Worm (Caenorhabditis elegans): ENCODE results near the gene Y17G9B.5.

The Y17G9B.5 gene

DNA sequence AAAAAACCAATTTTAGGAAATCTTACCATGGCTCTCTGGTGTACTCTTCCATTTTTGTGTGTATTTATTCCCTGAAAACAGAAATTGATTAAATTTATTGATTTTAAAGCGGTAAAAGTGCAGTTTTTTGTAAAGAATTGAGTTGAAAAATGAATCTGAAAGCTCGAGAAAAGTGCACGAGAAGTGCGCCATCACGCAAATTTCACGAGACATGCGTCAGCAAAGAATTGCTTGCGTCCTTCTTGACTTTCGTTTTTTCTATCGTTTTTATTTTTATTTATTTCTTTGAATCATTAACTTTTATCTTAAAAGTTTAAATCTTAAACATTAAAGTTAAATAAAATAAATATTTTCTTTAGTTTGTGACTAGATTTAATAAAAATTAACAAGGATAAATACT, 4.6 kb upstream of the Y17G9B.5 start, which contains the start of gene timm-17B.1 (continued):
- TF ChIP-seq ztf-26 (tag; optimal IDR thresholded peaks at IDR 0.05), result no peak
- TF ChIP-seq lin-54 (GFP tag; optimal IDR thresholded peaks at IDR 0.05), result peak; percentile 67
- no peak for TF ChIP-seq F57A8.1 (GFP tag; optimal IDR thresholded peaks at IDR 0.05)

DNA sequence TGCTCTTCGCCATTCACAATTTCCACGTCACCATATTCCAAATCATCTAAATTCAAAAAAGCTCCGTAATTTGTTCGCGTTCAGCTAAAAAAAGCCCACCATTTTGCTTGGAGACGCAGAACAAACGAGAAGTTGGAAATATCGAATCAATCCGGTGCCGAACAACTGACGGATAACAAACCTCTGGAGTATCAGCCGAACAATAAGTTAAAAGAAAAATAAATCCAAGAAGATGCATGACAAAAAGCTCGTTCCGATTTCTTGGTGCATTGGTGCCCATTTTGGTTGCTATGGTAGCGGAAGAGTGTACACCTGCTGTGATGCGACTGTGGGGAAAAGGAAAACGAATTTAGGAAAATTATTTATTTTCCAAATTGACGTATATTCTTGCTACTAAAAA, 2.5 kb upstream of the Y17G9B.5 start, which contains the start of gene tctn-1:
Gene tctn-1 (minus strand): TSS at position 280 of the 400 bp plus-strand sequence.
- no peak for TF ChIP-seq ceh-58 (GFP tag; IDR thresholded peaks at IDR 0.05)
- no peak for TF ChIP-seq zim-3 (tag; optimal IDR thresholded peaks at IDR 0.05)
- TF ChIP-seq repo-1 (tag; optimal IDR thresholded peaks at IDR 0.05), result peak; percentile 69
- TF ChIP-seq mcd-1 (GFP tag; IDR thresholded peaks at IDR 0.05), result peak; percentile 23; the same call in 1 of the 2 replicates
- TF ChIP-seq dpl-1 (GFP tag; optimal IDR thresholded peaks at IDR 0.05), result no peak
- TF ChIP-seq snpc-3.4 (tag; optimal IDR thresholded peaks at IDR 0.05), result peak; percentile 11
- no peak for TF ChIP-seq aptf-2 (GFP tag; conservative IDR thresholded peaks at IDR 0.05)
- TF ChIP-seq D2030.7 (GFP tag; IDR thresholded peaks at IDR 0.05), result no peak; the same call in 1 of the 2 replicates
- no peak for TF ChIP-seq egrh-3 (GFP tag; IDR thresholded peaks at IDR 0.05)
- no peak for TF ChIP-seq sptf-2 (GFP tag; optimal IDR thresholded peaks at IDR 0.05)
- TF ChIP-seq hmg-20 (GFP tag; IDR thresholded peaks at IDR 0.05), result no peak
- no peak for TF ChIP-seq madf-3 (GFP tag; IDR thresholded peaks at IDR 0.05)
- no peak for TF ChIP-seq tlf-1 (GFP tag; optimal IDR thresholded peaks at IDR 0.05)
- no peak for TF ChIP-seq B0019.2 (GFP tag; conservative IDR thresholded peaks at IDR 0.05)
- TF ChIP-seq lsy-27 (tag; optimal IDR thresholded peaks at IDR 0.05; ENCODE audit: borderline replicate concordance, insufficient read depth), result no peak
- no peak for TF ChIP-seq madf-10 (tag; optimal IDR thresholded peaks at IDR 0.05)
- TF ChIP-seq sea-2 (GFP tag; IDR thresholded peaks at IDR 0.05), result no peak
- TF ChIP-seq K12H6.12 (tag; optimal IDR thresholded peaks at IDR 0.05), result no peak
- no peak for TF ChIP-seq egl-18 (GFP tag; IDR thresholded peaks at IDR 0.05)
- no peak for TF ChIP-seq C06A6.2 (GFP tag; conservative IDR thresholded peaks at IDR 0.05)
- TF ChIP-seq hlh-26 (GFP tag; conservative IDR thresholded peaks at IDR 0.05), result no peak
- no peak for TF ChIP-seq B0035.1 (tag; optimal IDR thresholded peaks at IDR 0.05)
- 0 out of 2 replicates have a peak, but pooled peaks have one; percentile 24 for TF ChIP-seq lin-26 (GFP tag; IDR thresholded peaks at IDR 0.05)
- TF ChIP-seq ceh-91 (GFP tag; IDR thresholded peaks at IDR 0.05), result no peak
- TF ChIP-seq snpc-1.1 (tag; optimal IDR thresholded peaks at IDR 0.05; ENCODE audit: insufficient read depth), result no peak
- TF ChIP-seq Y53G8AR.9 (GFP tag; conservative IDR thresholded peaks at IDR 0.05), result no peak
- TF ChIP-seq B0261.1 (tag; optimal IDR thresholded peaks at IDR 0.05), result no peak
- peak; percentile 16; the same call in 1 of the 2 replicates for TF ChIP-seq madf-6 (GFP tag; IDR thresholded peaks at IDR 0.05)
- TF ChIP-seq sdz-38 (tag; optimal IDR thresholded peaks at IDR 0.05), result no peak
- no peak for TF ChIP-seq T26A5.8 (tag; optimal IDR thresholded peaks at IDR 0.05)
- TF ChIP-seq F37B4.10 (GFP tag; IDR thresholded peaks at IDR 0.05), result no peak
- no peak for TF ChIP-seq ceh-40 (GFP tag; IDR thresholded peaks at IDR 0.05)
- TF ChIP-seq ztf-3 (GFP tag; optimal IDR thresholded peaks at IDR 0.05), result no peak
- no peak for TF ChIP-seq him-1 (tag; optimal IDR thresholded peaks at IDR 0.05)
- TF ChIP-seq rcor-1 (GFP tag; IDR thresholded peaks at IDR 0.05), result no peak
- TF ChIP-seq Y53F4B.3 (GFP tag; IDR thresholded peaks at IDR 0.05), result no peak
- no peak for TF ChIP-seq ztf-26 (tag; optimal IDR thresholded peaks at IDR 0.05)
- TF ChIP-seq nfya-1 (tag; optimal IDR thresholded peaks at IDR 0.05; ENCODE audit: borderline replicate concordance, insufficient read depth), result no peak
- no peak for TF ChIP-seq rec-8 (tag; optimal IDR thresholded peaks at IDR 0.05)
- TF ChIP-seq hsf-1 (GFP tag; IDR thresholded peaks at IDR 0.05), result no peak; the same call in 1 of the 2 replicates
- no peak for TF ChIP-seq xnd-1 (tag; optimal IDR thresholded peaks at IDR 0.05)
- TF ChIP-seq nhr-90 (tag; optimal IDR thresholded peaks at IDR 0.05), result no peak
- 0 out of 2 replicates have a peak, but pooled peaks have one; percentile 52 for TF ChIP-seq Y95B8A.8 (GFP tag; IDR thresholded peaks at IDR 0.05)
- TF ChIP-seq bed-1 (GFP tag; IDR thresholded peaks at IDR 0.05), result no peak
- no peak for TF ChIP-seq K11D2.4 (GFP tag; IDR thresholded peaks at IDR 0.05)

All from whole organism, young adult.